Fruit fly (Drosophila melanogaster): ENCODE results near the gene Gtpx.

DNA sequence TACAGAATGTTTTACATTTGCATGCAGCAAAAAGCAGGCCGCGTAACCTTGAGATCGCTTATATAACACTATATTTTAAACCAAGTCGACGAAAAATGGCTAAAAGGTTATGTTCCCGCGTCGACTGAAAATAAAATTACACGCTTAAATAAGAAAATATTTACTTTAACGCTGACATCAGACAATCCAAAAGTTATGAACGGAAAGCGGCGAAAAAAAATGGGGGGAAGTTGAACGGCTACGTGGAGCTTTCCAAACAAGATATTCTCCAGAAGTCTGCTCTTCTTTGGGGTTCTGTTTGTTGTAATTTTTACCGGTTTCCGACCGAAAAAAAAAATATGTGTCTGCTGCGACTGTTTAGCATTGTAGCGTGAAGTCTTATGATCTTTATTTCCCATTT lies 18.5 kb downstream of the Gtpx start:
- TF ChIP-seq mirr (GFP tag; optimal IDR thresholded peaks at IDR 0.05) (no peak), NFAT (GFP tag; IDR thresholded peaks at IDR 0.05) (no peak), lola (GFP tag; optimal IDR thresholded peaks at IDR 0.05) (no peak)
